Worm (Caenorhabditis elegans): ENCODE measurements around the gene hpo-8.
A peak's percentile ranks its signal among the peaks of the same experiment; 100 is the strongest.

hpo-8 gene

DNA sequence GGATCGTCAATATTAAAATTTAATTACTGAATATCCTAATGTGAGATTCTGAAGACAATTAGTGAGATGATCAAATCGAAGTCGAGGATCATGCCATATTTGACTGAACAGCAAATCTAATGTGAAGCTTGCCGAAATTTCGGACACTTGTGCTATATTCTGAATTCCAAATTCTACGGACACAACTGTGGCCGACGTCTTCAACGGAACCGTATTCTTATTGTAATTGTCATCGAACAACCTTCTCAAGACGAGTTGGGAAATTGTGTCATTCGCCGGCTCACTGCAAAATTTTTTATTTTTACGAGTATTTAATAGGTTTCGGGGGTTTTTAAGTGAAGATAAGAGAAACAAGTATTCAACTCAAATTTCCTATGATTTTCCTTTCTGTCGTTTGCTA lies 3.3 kb downstream of the hpo-8 start, which contains the start of gene T15B7.1:
Gene T15B7.1 (plus strand): TSS at position 301 of the 400 bp plus-strand sequence.
- no peak for TF ChIP-seq php-3 (GFP tag; IDR thresholded peaks at IDR 0.05)
- no peak for TF ChIP-seq ctbp-1 (GFP tag; IDR thresholded peaks at IDR 0.05)
- TF ChIP-seq Y48G9A.11 (GFP tag; IDR thresholded peaks at IDR 0.05): no peak
- no peak for TF ChIP-seq attf-4 (tag; optimal IDR thresholded peaks at IDR 0.05)
- TF ChIP-seq zip-2 (tag; optimal IDR thresholded peaks at IDR 0.05): no peak
- no peak for TF ChIP-seq ceh-44 (GFP tag; IDR thresholded peaks at IDR 0.05)
- TF ChIP-seq cey-2 (tag; optimal IDR thresholded peaks at IDR 0.05; ENCODE audit: borderline replicate concordance, insufficient read depth): no peak
- no peak for TF ChIP-seq tag-97 (GFP tag; IDR thresholded peaks at IDR 0.05)
- TF ChIP-seq nhr-41 (GFP tag; IDR thresholded peaks at IDR 0.05): no peak
- no peak for TF ChIP-seq gei-8 (GFP tag; optimal IDR thresholded peaks at IDR 0.05)
- TF ChIP-seq nhr-25 (tag; optimal IDR thresholded peaks at IDR 0.05; ENCODE audit: borderline replicate concordance, insufficient read depth): no peak
- no peak for TF ChIP-seq spr-3 (GFP tag; optimal IDR thresholded peaks at IDR 0.05)

DNA sequence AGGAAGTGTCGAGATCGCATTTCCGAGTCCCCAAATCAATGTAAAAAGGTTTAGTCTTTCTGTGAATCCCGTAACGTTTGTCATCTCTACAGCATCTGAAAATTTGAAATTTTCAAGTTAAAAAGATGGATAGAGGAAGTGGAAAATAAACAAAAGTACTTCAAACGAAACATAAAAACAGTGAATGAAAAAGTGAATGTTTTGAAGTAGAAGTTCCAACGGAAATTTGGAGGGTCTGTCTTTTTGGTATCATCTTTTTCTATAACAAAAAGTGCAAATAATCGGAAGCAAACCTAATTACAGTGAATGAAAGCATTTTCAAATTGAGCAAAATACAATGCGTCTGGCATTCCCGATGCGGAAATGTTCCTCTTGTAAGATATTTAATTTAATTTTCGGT lies 7.4 kb downstream of the hpo-8 start, which contains the start of gene lgc-54:
Gene lgc-54 (minus strand): TSS at position 101 of the 400 bp plus-strand sequence.
- TF ChIP-seq Y5F2A.4 (GFP tag; optimal IDR thresholded peaks at IDR 0.05): no peak
- peak; percentile 82 for TF ChIP-seq aha-1 (tag)

DNA sequence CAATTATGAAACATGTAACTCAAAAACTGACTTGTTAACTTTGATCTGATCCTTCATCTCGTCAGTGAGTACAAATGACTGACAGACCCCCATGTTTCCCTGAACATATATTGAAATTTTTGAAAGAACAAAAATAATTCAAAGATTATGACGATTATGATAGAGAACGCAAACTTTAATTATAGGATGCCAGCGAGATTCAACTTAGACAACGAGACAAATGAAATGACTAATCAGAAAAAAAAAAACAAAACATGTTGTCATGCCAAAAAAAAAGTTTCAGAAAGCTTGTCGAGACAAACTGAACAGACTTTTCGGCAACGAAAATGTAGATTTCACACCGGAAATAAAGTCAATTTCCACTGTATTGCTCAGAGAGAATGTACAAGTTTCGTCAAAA lies 15.6 kb downstream of the hpo-8 start, which contains the start of gene gpa-10:
Gene gpa-10 (minus strand): TSS at position 101 of the 400 bp plus-strand sequence.
- TF ChIP-seq zip-2 (tag; optimal IDR thresholded peaks at IDR 0.05): no peak
- TF ChIP-seq vab-7 (GFP tag; IDR thresholded peaks at IDR 0.05): no peak
- no peak for TF ChIP-seq spr-3 (GFP tag; optimal IDR thresholded peaks at IDR 0.05)
- no peak for TF ChIP-seq F10B5.3 (tag; optimal IDR thresholded peaks at IDR 0.05)
- no peak for TF ChIP-seq daf-12 (tag; optimal IDR thresholded peaks at IDR 0.05)
- TF ChIP-seq nhr-77 (tag; optimal IDR thresholded peaks at IDR 0.05): no peak

DNA sequence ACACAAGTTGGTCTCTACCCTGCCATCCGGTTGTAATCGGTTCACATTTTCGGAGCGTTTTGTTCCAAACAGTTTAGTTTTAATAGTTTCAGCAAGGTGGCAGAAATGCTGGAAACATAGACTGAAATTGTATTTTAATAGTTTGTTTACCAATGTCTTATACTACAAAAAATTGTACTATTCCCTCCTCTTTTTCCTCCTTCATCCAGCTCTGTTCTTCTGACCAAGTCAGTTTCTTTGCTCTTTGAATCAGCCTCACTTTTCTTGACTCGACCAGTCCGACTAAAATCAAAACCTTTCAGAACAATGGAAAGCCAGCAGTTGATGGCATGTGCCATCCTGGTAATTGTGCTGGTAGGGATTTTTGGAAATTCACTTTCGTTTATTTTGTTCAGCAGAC lies 30.9 kb downstream of the hpo-8 start, which contains the start of gene frpr-18:
Gene frpr-18 (plus strand): TSS at position 301 of the 400 bp plus-strand sequence.
- TF ChIP-seq Y48G9A.11 (GFP tag; IDR thresholded peaks at IDR 0.05) (no peak), php-3 (GFP tag; IDR thresholded peaks at IDR 0.05) (no peak), F44E2.7 (GFP tag; IDR thresholded peaks at IDR 0.05) (no peak), egl-43 (GFP tag; IDR thresholded peaks at IDR 0.05) (no peak), pqm-1 (tag; optimal IDR thresholded peaks at IDR 0.05) (no peak), zip-2 (tag; optimal IDR thresholded peaks at IDR 0.05) (no peak)

DNA sequence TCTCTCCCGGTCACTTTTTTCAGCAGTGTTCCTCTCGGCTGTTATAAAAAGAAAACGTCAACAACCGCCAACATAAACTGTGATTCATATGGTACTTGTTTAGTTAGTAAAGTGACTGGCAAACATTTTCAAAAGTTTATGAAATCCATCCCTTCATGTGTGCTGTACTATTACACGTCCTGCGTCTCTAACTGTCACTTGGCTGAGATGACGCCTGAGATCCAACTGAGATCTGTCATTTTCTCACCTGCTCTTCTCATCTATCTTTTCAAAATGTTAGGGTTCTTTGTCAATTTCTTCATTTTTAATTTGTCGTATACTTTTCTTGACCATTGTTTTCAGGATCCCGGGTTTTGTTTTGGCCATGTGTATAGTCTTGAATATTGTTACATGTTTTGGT lies 35.6 kb downstream of the hpo-8 start:
- TF ChIP-seq unc-62 (GFP tag; optimal IDR thresholded peaks at IDR 0.05 in 1 of 2): peak in 1 of 2 experiments; percentile 9
- TF ChIP-seq unc-62 (tag; optimal IDR thresholded peaks at IDR 0.05): no peak
- TF ChIP-seq lin-1 (GFP tag; IDR thresholded peaks at IDR 0.05): no peak
- TF ChIP-seq nhr-10 (tag; optimal IDR thresholded peaks at IDR 0.05): no peak
- TF ChIP-seq madf-9 (GFP tag; conservative IDR thresholded peaks at IDR 0.05): no peak
- peak; percentile 26 for TF ChIP-seq aha-1 (tag)
- no peak for TF ChIP-seq pqm-1 (tag; optimal IDR thresholded peaks at IDR 0.05)
- TF ChIP-seq hmg-1.1 (GFP tag; IDR thresholded peaks at IDR 0.05): 0 out of 2 replicates have a peak, but pooled peaks have one; percentile 18
- TF ChIP-seq nhr-111 (GFP tag; optimal IDR thresholded peaks at IDR 0.05): no peak
- no peak for TF ChIP-seq unc-130 (GFP tag; optimal IDR thresholded peaks at IDR 0.05)
- TF ChIP-seq set-16 (GFP tag; IDR thresholded peaks at IDR 0.05): no peak

DNA sequence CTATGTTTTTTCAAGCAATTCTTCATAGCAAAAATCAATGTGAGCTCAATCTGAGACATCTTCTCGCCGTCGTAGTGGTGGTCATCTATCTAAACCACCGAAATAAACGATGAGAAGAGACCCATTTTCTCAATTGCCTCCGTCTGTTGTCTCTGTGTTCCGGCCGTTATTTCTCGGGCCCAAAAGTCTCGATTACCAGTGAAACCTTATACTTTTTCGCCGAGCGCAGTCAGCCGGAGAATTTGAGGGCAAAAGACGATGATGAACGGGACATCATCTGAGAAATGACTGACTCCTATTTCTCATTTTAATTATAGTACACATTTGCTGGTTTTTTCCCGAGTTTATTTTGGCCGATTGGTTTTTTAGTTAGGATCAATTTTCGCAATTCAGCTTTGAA lies 36.7 kb downstream of the hpo-8 start:
- TF ChIP-seq ZK546.5 (tag; optimal IDR thresholded peaks at IDR 0.05) (no peak), jun-1 (tag; optimal IDR thresholded peaks at IDR 0.05) (no peak), ztf-7 (tag; optimal IDR thresholded peaks at IDR 0.05) (no peak), php-3 (GFP tag; IDR thresholded peaks at IDR 0.05) (no peak), unc-39 (tag; optimal IDR thresholded peaks at IDR 0.05) (no peak), nhr-77 (tag; optimal IDR thresholded peaks at IDR 0.05) (no peak)

All from whole organism, L4 larva.